Worm (Caenorhabditis elegans) whole organism, young adult: ENCODE results near the gene Y52E8A.6.

Experiments
- C06A6.2 ChIP-seq: fragments of 200-800 bp; sonication (Bioruptor generic); conservative IDR thresholded peaks from 2 replicates; pipeline ENCODE4 v1.3.6; 2022; ENCODE audit warnings: missing genetic modification characterization, missing compliant biosample characterization
- F10E7.11 ChIP-seq: sonication (generic microtip); optimal IDR thresholded peaks from 2 replicates; lab custom pipeline; 2017; ENCODE audit warnings: mild to moderate bottlenecking, missing genetic modification characterization, moderate library complexity, missing compliant biosample characterization
- F22D6.2 ChIP-seq: sonication (generic microtip); optimal IDR thresholded peaks from 2 replicates; lab custom pipeline; 2016; ENCODE audit warnings: mild to moderate bottlenecking, missing genetic modification characterization, missing compliant biosample characterization
- F49E8.2 ChIP-seq: sonication (generic microtip); optimal IDR thresholded peaks from 3 replicates; lab custom pipeline; 2017; ENCODE audit warnings: missing genetic modification characterization, mild to moderate bottlenecking, missing compliant biosample characterization, antibody characterized with exemption, moderate library complexity; ENCODE audit not compliant: insufficient read depth
- K11D2.4 ChIP-seq: fragments of 200-800 bp; sonication (Bioruptor generic); IDR thresholded peaks from 2 replicates; pipeline ENCODE4 v1.3.6; 2022; ENCODE audit warnings: missing genetic modification reagents, missing genetic modification characterization, missing compliant biosample characterization
- K12H6.12 ChIP-seq: fragments of 200-800 bp; sonication (Bioruptor generic); optimal IDR thresholded peaks from 2 replicates; lab custom pipeline; 2018; ENCODE audit warnings: mild to moderate bottlenecking, missing genetic modification characterization, missing compliant biosample characterization
- Y53G8AR.9 ChIP-seq: fragments of 200-800 bp; sonication (Bioruptor generic); conservative IDR thresholded peaks from 2 replicates; pipeline ENCODE4 v1.3.6; 2022; ENCODE audit warnings: missing genetic modification reagents, missing genetic modification characterization, missing compliant biosample characterization
- ama-1 ChIP-seq, 3 experiments: fragments of 150-350 bp in 1 of 3; sonication (generic microtip) in 2 of 3; optimal IDR thresholded peaks; 2 replicates each; lab custom pipeline; 2014 to 2018; ENCODE audit warnings: missing biosample characterization in 2 of 3, missing genetic modification characterization in 2 of 3, missing genetic modification reagents in 2 of 3
- aptf-3 ChIP-seq: fragments of 200-800 bp; sonication (Bioruptor generic); IDR thresholded peaks from 2 replicates; pipeline ENCODE4 v1.3.6; 2022; ENCODE audit warnings: missing genetic modification characterization, missing compliant biosample characterization
- athp-1 ChIP-seq: sonication (generic microtip); optimal IDR thresholded peaks from 2 replicates; lab custom pipeline; 2017; ENCODE audit warnings: mild to moderate bottlenecking, missing genetic modification characterization, missing compliant biosample characterization
- attf-3 ChIP-seq: fragments of 200-800 bp; sonication (Bioruptor generic); conservative IDR thresholded peaks from 2 replicates; pipeline ENCODE4 v1.3.6; 2022; ENCODE audit warnings: missing genetic modification reagents, missing genetic modification characterization, missing compliant biosample characterization
- attf-6 ChIP-seq: fragments of 200-800 bp; sonication (Bioruptor generic); IDR thresholded peaks from 2 replicates; pipeline ENCODE4 v1.3.6; 2022; ENCODE audit warnings: missing genetic modification reagents, missing genetic modification characterization, missing compliant biosample characterization
- bed-2 ChIP-seq: fragments of 200-800 bp; sonication (Bioruptor generic); IDR thresholded peaks from 2 replicates; pipeline ENCODE4 v1.3.6; 2022; ENCODE audit warnings: missing genetic modification reagents, missing genetic modification characterization, missing compliant biosample characterization
- die-1 ChIP-seq: sonication (generic microtip); optimal IDR thresholded peaks from 2 replicates; lab custom pipeline; 2016; ENCODE audit warnings: missing genotype, mild to moderate bottlenecking, missing genetic modification characterization, missing compliant biosample characterization
- efl-1 ChIP-seq: fragments of 150-350 bp; optimal IDR thresholded peaks from 2 replicates; lab custom pipeline; 2014; ENCODE audit warnings: missing biosample characterization, missing genetic modification reagents, missing genetic modification characterization
- ekl-4 ChIP-seq: fragments of 200-800 bp; sonication (Bioruptor generic); IDR thresholded peaks from 2 replicates; pipeline ENCODE4 v1.3.6; 2022; ENCODE audit warnings: missing genetic modification reagents, missing genetic modification characterization, missing compliant biosample characterization
- fkh-3 ChIP-seq: sonication (generic microtip); optimal IDR thresholded peaks from 2 replicates; lab custom pipeline; 2016; ENCODE audit warnings: mild to moderate bottlenecking, missing genetic modification characterization, missing compliant biosample characterization
- hlh-12 ChIP-seq: sonication (generic microtip); optimal IDR thresholded peaks from 2 replicates; lab custom pipeline; 2016; ENCODE audit warnings: missing genetic modification characterization, missing compliant biosample characterization
- let-526 ChIP-seq: fragments of 200-800 bp; sonication (Bioruptor generic); IDR thresholded peaks from 2 replicates; pipeline ENCODE4 v1.3.6; 2022; ENCODE audit warnings: missing genetic modification reagents, missing genetic modification characterization, missing compliant biosample characterization
- lin-26 ChIP-seq: fragments of 200-800 bp; sonication (Bioruptor generic); IDR thresholded peaks from 2 replicates; pipeline ENCODE4 v1.3.6; 2022; ENCODE audit warnings: missing genetic modification reagents, missing genetic modification characterization, missing compliant biosample characterization
- lin-40 ChIP-seq: sonication (generic microtip); optimal IDR thresholded peaks from 2 replicates; lab custom pipeline; 2016; ENCODE audit warnings: missing genetic modification characterization, mild to moderate bottlenecking, missing compliant biosample characterization, missing genotype, missing genetic modification reagents
- madf-10 ChIP-seq: sonication (generic microtip); optimal IDR thresholded peaks from 2 replicates; lab custom pipeline; 2016; ENCODE audit warnings: mild to moderate bottlenecking, missing genetic modification characterization, missing compliant biosample characterization
- madf-3 ChIP-seq: fragments of 200-800 bp; sonication (Bioruptor generic); IDR thresholded peaks from 2 replicates; pipeline ENCODE4 v1.3.6; 2022; ENCODE audit warnings: missing genetic modification reagents, missing genetic modification characterization, missing compliant biosample characterization
- nfya-1 ChIP-seq: sonication (generic microtip); optimal IDR thresholded peaks from 2 replicates; lab custom pipeline; 2017; ENCODE audit warnings: antibody characterized with exemption, missing compliant biosample characterization, missing genetic modification characterization, borderline replicate concordance; ENCODE audit not compliant: insufficient read depth
- nfya-2 ChIP-seq: fragments of 200-800 bp; sonication (Bioruptor generic); IDR thresholded peaks from 2 replicates; pipeline ENCODE4 v1.3.6; 2022; ENCODE audit warnings: missing genetic modification reagents, missing genetic modification characterization, missing compliant biosample characterization
- nfyb-1 ChIP-seq: fragments of 200-800 bp; sonication (Bioruptor generic); IDR thresholded peaks from 2 replicates; pipeline ENCODE4 v1.3.6; 2022; ENCODE audit warnings: missing genetic modification reagents, missing genetic modification characterization, missing compliant biosample characterization
- nhr-27 ChIP-seq: fragments of 200-800 bp; sonication (Bioruptor generic); optimal IDR thresholded peaks from 2 replicates; lab custom pipeline; 2018; ENCODE audit warnings: mild to moderate bottlenecking, missing genetic modification characterization, moderate library complexity, missing compliant biosample characterization
- tbp1 ChIP-seq: fragments of 200-800 bp; sonication (Bioruptor generic); optimal IDR thresholded peaks from 2 replicates; lab custom pipeline; 2018; ENCODE audit warnings: mild to moderate bottlenecking, missing genetic modification characterization, missing compliant biosample characterization
- zim-3 ChIP-seq: sonication (generic microtip); optimal IDR thresholded peaks from 2 replicates; lab custom pipeline; 2017; ENCODE audit warnings: mild to moderate bottlenecking, missing genetic modification characterization, moderate library complexity, missing compliant biosample characterization
- ztf-18 ChIP-seq: sonication (generic microtip); optimal IDR thresholded peaks from 2 replicates; lab custom pipeline; 2016; ENCODE audit warnings: missing genotype, mild to moderate bottlenecking, missing genetic modification characterization, missing compliant biosample characterization
- ztf-25 ChIP-seq: fragments of 200-800 bp; sonication (Bioruptor generic); IDR thresholded peaks from 2 replicates; pipeline ENCODE4 v1.3.6; 2022; ENCODE audit warnings: missing genetic modification reagents, missing genetic modification characterization, missing compliant biosample characterization
- ztf-3 ChIP-seq: fragments of 200-800 bp; sonication (Bioruptor generic); optimal IDR thresholded peaks from 2 replicates; lab custom pipeline; 2018; ENCODE audit warnings: mild to moderate bottlenecking, missing genetic modification characterization, missing compliant biosample characterization
- ztf-6 ChIP-seq: fragments of 200-800 bp; sonication (Bioruptor generic); IDR thresholded peaks from 2 replicates; pipeline ENCODE4 v1.3.6; 2022; ENCODE audit warnings: missing genetic modification reagents, missing genetic modification characterization, missing compliant biosample characterization

The Y52E8A.6 gene

DNA sequence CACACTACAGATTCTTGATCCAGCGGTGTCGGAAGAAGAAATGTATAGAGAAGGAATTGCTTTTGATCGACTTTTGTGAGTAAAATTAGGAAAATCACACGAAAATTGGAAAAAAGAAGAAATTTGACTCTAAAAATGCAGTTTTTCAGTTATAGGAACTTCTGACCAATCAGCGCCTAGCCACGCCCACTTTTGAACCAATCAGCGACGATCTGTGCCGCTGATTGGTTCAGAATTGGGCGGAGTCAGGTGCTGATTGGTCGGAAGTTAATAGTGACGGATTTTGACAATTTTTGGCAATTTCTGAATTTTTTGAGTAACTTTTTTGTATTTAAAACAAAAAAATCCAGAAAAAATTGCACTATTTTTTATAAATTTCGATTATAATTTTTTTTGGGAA is 21.7 kb upstream of the Y52E8A.6 start:
- TF ChIP-seq nfyb-1 (GFP tag; lab: Robert Waterston, UW), result peak; percentile 90
- TF ChIP-seq athp-1 (tag; lab: Kevin White, UChicago), result no peak
- no peak for TF ChIP-seq F49E8.2 (tag; lab: Kevin White, UChicago)
- TF ChIP-seq lin-26 (GFP tag; lab: Robert Waterston, UW), result no peak

DNA sequence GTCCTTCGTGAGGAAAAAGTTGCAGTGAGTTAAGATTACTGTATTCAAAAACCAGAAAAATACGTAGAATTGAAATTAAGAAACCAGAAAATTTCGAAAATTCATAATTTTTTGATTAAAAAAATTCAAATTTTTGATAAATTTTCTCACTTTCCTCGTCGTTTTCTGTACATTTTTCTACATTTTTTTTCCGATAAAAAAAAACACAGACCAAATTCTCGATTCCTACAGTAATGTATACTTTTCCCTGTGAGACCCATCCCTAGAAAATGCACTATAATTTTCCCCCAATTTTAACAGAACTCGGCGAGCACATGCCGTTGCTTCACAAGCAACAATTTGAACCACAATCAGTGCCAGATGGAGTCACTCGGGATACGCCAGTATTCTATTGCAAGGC is 20.1 kb upstream of the Y52E8A.6 start, which contains the start of gene athp-2:
Gene athp-2, plus strand, starts transcription at position 301 of the 400 bp plus-strand sequence.
- TF ChIP-seq nhr-27 (tag; lab: Kevin White, UChicago) (no peak), F22D6.2 (tag; lab: Kevin White, UChicago) (no peak), ztf-18 (no peak), let-526 (GFP tag; lab: Robert Waterston, UW) (no peak), C06A6.2 (no peak), K11D2.4 (GFP tag; lab: Robert Waterston, UW) (no peak), lin-40 (no peak), madf-3 (GFP tag; lab: Robert Waterston, UW) (no peak), ztf-25 (GFP tag; lab: Robert Waterston, UW) (no peak), attf-6 (GFP tag; lab: Robert Waterston, UW) (no peak), Y53G8AR.9 (GFP tag; lab: Robert Waterston, UW) (no peak), F10E7.11 (tag; lab: Kevin White, UChicago) (no peak), ztf-6 (no peak), attf-3 (GFP tag; lab: Robert Waterston, UW) (no peak), madf-10 (tag; lab: Kevin White, UChicago) (no peak), efl-1 (GFP tag; lab: Kevin White, UChicago) (no peak), bed-2 (GFP tag; lab: Robert Waterston, UW) (no peak), fkh-3 (tag; lab: Kevin White, UChicago) (no peak), hlh-12 (tag; lab: Kevin White, UChicago) (no peak), nfya-2 (GFP tag; lab: Robert Waterston, UW) (no peak)

DNA sequence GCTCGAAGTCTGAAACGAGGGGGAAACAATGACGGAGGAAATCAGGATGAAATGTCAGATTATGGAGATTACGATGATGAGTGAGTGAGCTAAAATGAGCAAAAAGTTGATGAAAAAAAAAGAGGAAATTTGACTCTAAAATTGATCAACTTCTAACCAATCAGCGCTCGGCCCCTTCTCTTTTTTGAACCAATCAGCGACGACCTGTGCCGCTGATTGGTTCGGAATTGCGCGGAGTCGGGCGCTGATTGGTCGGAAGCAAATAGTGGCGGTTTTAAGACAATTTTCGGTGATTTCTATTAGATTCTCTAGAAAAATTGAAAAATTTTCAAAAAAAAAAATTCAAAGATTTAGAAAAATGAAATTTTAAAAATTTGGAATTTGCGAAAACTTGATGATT is 18.0 kb upstream of the Y52E8A.6 start:
- no peak for TF ChIP-seq tbp1 (GFP tag; lab: Kevin White, UChicago)
- no peak for TF ChIP-seq K12H6.12 (tag; lab: Kevin White, UChicago)
- no peak for TF ChIP-seq ztf-3 (GFP tag; lab: Kevin White, UChicago)
- no peak for TF ChIP-seq efl-1 (GFP tag; lab: Kevin White, UChicago)
- no peak for TF ChIP-seq nfya-1
- TF ChIP-seq ama-1 (optimal IDR thresholded peaks at IDR 0.05; lab: Kevin White, UChicago), result no peak
- no peak for TF ChIP-seq ama-1 (GFP tag; optimal IDR thresholded peaks at IDR 0.05; lab: Kevin White, UChicago)
- TF ChIP-seq die-1 (tag; lab: Kevin White, UChicago), result no peak
- no peak for TF ChIP-seq zim-3 (tag; lab: Kevin White, UChicago)
- TF ChIP-seq ekl-4 (GFP tag; lab: Robert Waterston, UW), result no peak
- TF ChIP-seq, all 124 proteins: peak for 0

- TF ChIP-seq aptf-3 (GFP tag; lab: Robert Waterston, UW) (no peak), die-1 (tag; lab: Kevin White, UChicago) (no peak)
These were observed 14.7 kb upstream of the Y52E8A.6 start, which contains the start of gene madf-3 for ce11 chrII:4334448-4334847. madf-3 (plus strand) TSS chrII:4334748.
